Worm (Caenorhabditis elegans) whole organism, L3 larva: ENCODE results near the gene F19H6.4.

ENCODE experiments used
- ZK546.5 ChIP-seq: sonication (generic microtip); optimal IDR thresholded peaks from 2 replicates; lab custom pipeline; 2017; ENCODE audit warnings: missing biosample characterization, missing genetic modification characterization
- aly-2 ChIP-seq: fragments of 150-350 bp; optimal IDR thresholded peaks from 2 replicates; lab custom pipeline; 2014; ENCODE audit warnings: missing biosample characterization, missing genetic modification characterization
- ceh-16 ChIP-seq: sonication (generic microtip); optimal IDR thresholded peaks from 2 replicates; lab custom pipeline; 2017; ENCODE audit warnings: missing biosample characterization, missing genetic modification characterization
- ceh-28 ChIP-seq: fragments of 150-350 bp; optimal IDR thresholded peaks from 2 replicates; lab custom pipeline; 2014; ENCODE audit warnings: missing biosample characterization, missing genetic modification reagents, missing genetic modification characterization
- ceh-82 ChIP-seq: fragments of 150-350 bp; optimal IDR thresholded peaks from 2 replicates; lab custom pipeline; 2014; ENCODE audit warnings: missing biosample characterization, missing genetic modification characterization
- ceh-9 ChIP-seq: sonication (generic microtip); optimal IDR thresholded peaks from 2 replicates; lab custom pipeline; 2018; ENCODE audit warnings: missing biosample characterization, missing genetic modification characterization
- daf-12 ChIP-seq: fragments of 150-350 bp; optimal IDR thresholded peaks from 2 replicates; lab custom pipeline; 2014; ENCODE audit warnings: missing biosample characterization, missing genetic modification reagents, missing genetic modification characterization
- egl-27 ChIP-seq: sonication (generic microtip); optimal IDR thresholded peaks from 4 replicates; lab custom pipeline; 2017; ENCODE audit warnings: missing biosample characterization, missing genetic modification reagents, missing genetic modification characterization
- egl-5 ChIP-seq: fragments of 150-350 bp; optimal IDR thresholded peaks from 2 replicates; lab custom pipeline; 2017; ENCODE audit warnings: missing biosample characterization, missing genetic modification reagents, missing genetic modification characterization, inconsistent platforms
- elt-2 ChIP-seq: sonication (generic microtip); optimal IDR thresholded peaks from 2 replicates; lab custom pipeline; 2016; ENCODE audit warnings: missing genetic modification reagents, mild to moderate bottlenecking, missing genetic modification characterization, missing compliant biosample characterization
- eor-1 ChIP-seq, 2 experiments: fragments of 150-350 bp; optimal IDR thresholded peaks; 2 replicates each; lab custom pipeline; 2014 to 2018; ENCODE audit warnings: missing biosample characterization in 2 of 2, missing genetic modification characterization in 2 of 2
- fkh-2 ChIP-seq: fragments of 150-350 bp; optimal IDR thresholded peaks from 2 replicates; lab custom pipeline; 2014; ENCODE audit warnings: missing biosample characterization, missing genetic modification reagents, missing genetic modification characterization
- jun-1 ChIP-seq: fragments of 150-350 bp; optimal IDR thresholded peaks from 2 replicates; lab custom pipeline; 2014; ENCODE audit warnings: missing biosample characterization, missing genetic modification reagents, missing genetic modification characterization
- lin-15B ChIP-seq: fragments of 150-350 bp; optimal IDR thresholded peaks from 2 replicates; lab custom pipeline; 2014; ENCODE audit warnings: missing biosample characterization, missing genetic modification characterization
- lsy-12 ChIP-seq: sonication (generic microtip); optimal IDR thresholded peaks from 2 replicates; lab custom pipeline; 2016; ENCODE audit warnings: mild to moderate bottlenecking, missing genetic modification characterization, missing compliant biosample characterization
- mml-1 ChIP-seq: fragments of 150-350 bp; sonication (generic microtip); optimal IDR thresholded peaks from 3 replicates; lab custom pipeline; 2014; ENCODE audit warnings: missing biosample characterization, missing genetic modification characterization
- nfya-1 ChIP-seq: sonication (generic microtip); optimal IDR thresholded peaks from 2 replicates; lab custom pipeline; 2017; ENCODE audit warnings: missing genetic modification characterization, mild to moderate bottlenecking, missing compliant biosample characterization, antibody characterized with exemption, moderate library complexity; ENCODE audit not compliant: insufficient read depth
- nhr-11 ChIP-seq: fragments of 150-350 bp; optimal IDR thresholded peaks from 2 replicates; lab custom pipeline; 2014; ENCODE audit warnings: missing biosample characterization, missing genetic modification characterization
- nhr-12 ChIP-seq: fragments of 150-350 bp; optimal IDR thresholded peaks from 2 replicates; lab custom pipeline; 2014; ENCODE audit warnings: missing biosample characterization, missing genetic modification characterization
- nhr-23 ChIP-seq: fragments of 150-350 bp; optimal IDR thresholded peaks from 2 replicates; lab custom pipeline; 2014; ENCODE audit warnings: missing biosample characterization, missing genetic modification reagents, missing genetic modification characterization
- nhr-237 ChIP-seq: fragments of 150-350 bp; optimal IDR thresholded peaks from 2 replicates; lab custom pipeline; 2014; ENCODE audit warnings: missing biosample characterization, missing genetic modification characterization
- nhr-25 ChIP-seq: sonication (generic microtip); optimal IDR thresholded peaks from 2 replicates; lab custom pipeline; 2017; ENCODE audit warnings: missing biosample characterization, missing genetic modification characterization
- nhr-43 ChIP-seq: sonication (generic microtip); optimal IDR thresholded peaks from 2 replicates; lab custom pipeline; 2016; ENCODE audit warnings: mild to moderate bottlenecking, missing genetic modification characterization, missing compliant biosample characterization; ENCODE audit not compliant: poor library complexity, severe bottlenecking
- nhr-67 ChIP-seq: fragments of 150-350 bp; optimal IDR thresholded peaks from 2 replicates; lab custom pipeline; 2014; ENCODE audit warnings: missing biosample characterization, missing genetic modification characterization
- pha-4 ChIP-seq: fragments of 150-350 bp; optimal IDR thresholded peaks from 2 replicates; lab custom pipeline; 2014; ENCODE audit warnings: missing biosample characterization, missing genetic modification reagents, missing genetic modification characterization
- pqm-1 ChIP-seq: fragments of 150-350 bp; optimal IDR thresholded peaks from 2 replicates; lab custom pipeline; 2017; ENCODE audit warnings: missing biosample characterization, missing genetic modification characterization, inconsistent platforms
- tbx-2 ChIP-seq: sonication (generic microtip); optimal IDR thresholded peaks from 2 replicates; lab custom pipeline; 2016; ENCODE audit warnings: mild to moderate bottlenecking, missing genetic modification characterization, missing compliant biosample characterization
- unc-39 ChIP-seq: sonication (generic microtip); optimal IDR thresholded peaks from 4 replicates; lab custom pipeline; 2017; ENCODE audit warnings: missing biosample characterization, missing genetic modification characterization
- unc-62 ChIP-seq: fragments of 150-350 bp; sonication (generic microtip); optimal IDR thresholded peaks from 4 replicates; lab custom pipeline; 2014; ENCODE audit warnings: missing biosample characterization, missing genetic modification reagents, missing genetic modification characterization
- ztf-4 ChIP-seq: fragments of 150-350 bp; optimal IDR thresholded peaks from 2 replicates; lab custom pipeline; 2014; ENCODE audit warnings: missing biosample characterization, missing genetic modification characterization

The F19H6.4 gene

DNA sequence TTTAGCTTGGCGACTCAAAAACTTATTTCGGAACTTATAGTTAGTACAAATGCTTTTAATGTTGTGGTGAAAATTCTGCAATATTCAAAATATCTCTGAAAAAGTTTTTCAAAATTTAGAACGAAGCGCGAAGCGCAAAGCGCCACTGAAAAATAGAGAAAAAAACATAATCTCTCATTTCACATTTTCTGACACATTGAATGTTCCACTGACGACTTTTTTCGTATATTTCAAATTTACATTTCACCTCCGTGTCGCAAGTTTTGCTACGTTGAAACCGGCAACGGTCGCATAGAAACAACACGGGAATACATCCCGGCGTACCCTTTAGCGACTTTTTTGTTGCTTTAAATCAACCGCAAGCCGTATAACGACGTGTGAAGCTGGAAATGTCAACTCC lies 17.2 kb upstream of the F19H6.4 start, which contains the start of gene F42F12.14:
Gene F42F12.14 (plus strand): TSS at position 301 of the 400 bp plus-strand sequence.
- TF ChIP-seq ceh-28 (no peak), egl-5 (no peak), pha-4 (no peak)

DNA sequence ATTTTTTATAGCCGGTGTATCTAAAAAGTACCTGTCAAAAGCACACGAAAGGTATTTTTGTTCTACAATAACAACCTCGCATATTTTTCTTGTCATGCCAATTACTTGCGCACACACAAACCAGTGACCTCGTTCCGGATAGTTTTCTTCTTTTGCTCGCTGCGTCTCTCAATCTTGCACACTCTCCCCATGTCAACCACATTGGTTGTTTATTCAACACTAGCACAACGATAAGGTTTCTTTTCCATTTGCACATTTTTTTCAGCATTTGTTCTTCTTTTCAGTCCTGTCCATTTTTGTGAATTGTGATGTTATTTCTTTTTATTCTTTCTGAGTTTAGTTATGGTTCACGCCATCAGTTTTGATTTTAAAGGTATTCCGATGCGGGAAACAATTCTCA lies 15.3 kb upstream of the F19H6.4 start, which contains the start of gene F42F12.3:
Gene F42F12.3 (plus strand): TSS at position 372 of the 400 bp plus-strand sequence.
- TF ChIP-seq pha-4: peak; percentile 55
- TF ChIP-seq elt-2: peak; percentile 15
- TF ChIP-seq fkh-2 (tag; lab: Kevin White, UChicago): no peak
- TF ChIP-seq ceh-16 (tag; lab: Kevin White, UChicago): no peak
- no peak for TF ChIP-seq nhr-12
- TF ChIP-seq unc-62 (GFP tag; lab: Kevin White, UChicago): no peak
- TF ChIP-seq nhr-23: peak; percentile 14
- TF ChIP-seq pqm-1 (tag; lab: Kevin White, UChicago): peak; percentile 45
- no peak for TF ChIP-seq aly-2
- no peak for TF ChIP-seq nhr-11 (tag; lab: Kevin White, UChicago)
- TF ChIP-seq nfya-1 (tag; lab: Kevin White, UChicago): no peak

- TF ChIP-seq lin-15B (tag; lab: Kevin White, UChicago): no peak
- peak; percentile 3 for TF ChIP-seq pqm-1 (tag; lab: Kevin White, UChicago)
- TF ChIP-seq ceh-16 (tag; lab: Kevin White, UChicago): no peak
- peak; percentile 63 for TF ChIP-seq ceh-28
- peak; percentile 29 for TF ChIP-seq elt-2
These were observed 12.6 kb upstream of the F19H6.4 start, which contains the start of gene F42F12.4 for ce11 chrX:12352872-12353271. F42F12.4 (minus strand) TSS chrX:12352947.

- no peak for TF ChIP-seq pha-4
- no peak for TF ChIP-seq ceh-9
- TF ChIP-seq ceh-82 (tag; lab: Kevin White, UChicago): no peak
These were observed 8.9 kb upstream of the F19H6.4 start, which contains the start of gene nspc-12 for ce11 chrX:12356581-12356980. nspc-12 (minus strand) TSS chrX:12356681.

DNA sequence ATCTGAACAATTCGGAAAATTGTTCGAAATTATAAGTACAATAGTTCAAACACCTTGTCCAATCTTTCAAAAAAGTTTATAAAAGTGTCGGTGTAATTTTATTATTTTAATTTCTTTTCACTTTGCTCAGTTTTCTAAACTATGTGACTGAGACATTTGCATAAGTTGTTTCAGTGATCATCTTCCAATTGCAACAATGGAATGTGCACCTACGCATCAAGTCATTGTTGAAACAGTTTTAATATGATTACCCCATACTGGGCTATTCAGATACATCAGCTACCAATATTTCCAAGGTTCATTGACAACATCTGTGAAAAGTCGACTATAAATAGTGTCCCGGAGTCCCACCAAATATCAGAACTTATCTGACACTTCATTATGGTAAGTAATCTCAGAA lies 8.4 kb upstream of the F19H6.4 start, which contains the start of gene nspc-13:
Gene nspc-13 (plus strand): TSS at position 301 of the 400 bp plus-strand sequence.
- no peak for TF ChIP-seq daf-12 (tag; lab: Kevin White, UChicago)
- TF ChIP-seq mml-1 (tag; lab: Kevin White, UChicago): no peak
- TF ChIP-seq egl-27 (tag; lab: Kevin White, UChicago): no peak
- no peak for TF ChIP-seq eor-1 (tag; optimal IDR thresholded peaks at IDR 0.05; lab: Kevin White, UChicago)
- TF ChIP-seq unc-39 (tag; lab: Kevin White, UChicago): no peak
- no peak for TF ChIP-seq tbx-2 (tag; lab: Kevin White, UChicago)
- no peak for TF ChIP-seq ceh-82 (tag; lab: Kevin White, UChicago)
- TF ChIP-seq nhr-67 (tag; lab: Kevin White, UChicago): no peak
- no peak for TF ChIP-seq ztf-4 (tag; lab: Kevin White, UChicago)
- TF ChIP-seq nhr-237 (tag; lab: Kevin White, UChicago): no peak
- no peak for TF ChIP-seq ceh-28
- TF ChIP-seq pqm-1 (tag; lab: Kevin White, UChicago): no peak
- no peak for TF ChIP-seq egl-5
- TF ChIP-seq nhr-11 (tag; lab: Kevin White, UChicago): no peak
- no peak for TF ChIP-seq nhr-25

DNA sequence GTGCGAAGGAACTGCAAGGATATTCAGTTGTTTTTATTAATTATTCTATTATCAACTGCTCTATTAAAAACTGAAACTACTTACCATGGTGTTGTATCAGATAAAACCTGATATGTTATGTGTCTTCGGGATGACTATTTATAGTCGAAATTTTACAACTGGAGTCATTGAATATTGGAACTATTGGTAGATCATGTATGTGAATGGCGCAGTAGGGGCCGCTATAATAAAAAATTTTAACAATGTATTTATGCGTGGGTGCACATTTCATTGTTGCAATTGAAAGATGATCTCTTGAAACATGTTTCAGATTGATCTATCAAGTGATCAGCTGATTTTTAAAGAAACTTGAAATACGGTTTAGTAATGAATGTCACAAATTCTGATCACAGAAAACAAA lies 6.5 kb upstream of the F19H6.4 start, which contains the start of gene nspc-14:
Gene nspc-14 (minus strand): TSS at position 101 of the 400 bp plus-strand sequence.
- TF ChIP-seq ztf-4 (tag; lab: Kevin White, UChicago): no peak
- no peak for TF ChIP-seq nhr-43 (tag; lab: Kevin White, UChicago)
- TF ChIP-seq nfya-1 (tag; lab: Kevin White, UChicago): no peak
- TF ChIP-seq nhr-25: no peak
- TF ChIP-seq ZK546.5 (tag; lab: Kevin White, UChicago): no peak
- no peak for TF ChIP-seq unc-62 (GFP tag; lab: Kevin White, UChicago)
- no peak for TF ChIP-seq elt-2

ce11 chrX:12360444-12360843 lies 5.0 kb upstream of the F19H6.4 start, which contains the start of the genes nspc-15 and F19H6.6:
nspc-15 (plus strand) TSS chrX:12360744.
F19H6.6 (plus strand) TSS chrX:12360827.
- TF ChIP-seq ceh-16 (tag; lab: Kevin White, UChicago) (no peak), jun-1 (tag; lab: Kevin White, UChicago) (no peak), unc-39 (tag; lab: Kevin White, UChicago) (no peak), pha-4 (no peak), nhr-11 (tag; lab: Kevin White, UChicago) (no peak), lsy-12 (tag; lab: Kevin White, UChicago) (no peak), pqm-1 (tag; lab: Kevin White, UChicago) (no peak), aly-2 (no peak)
